Fruit fly (Drosophila melanogaster): ENCODE measurements around the gene sip2.

The sip2 gene

dm6 chr2L:7004304-7004703, 40.4 kb upstream of the sip2 start (continued):
- TF ChIP-seq Hey (tag; optimal IDR thresholded peaks at IDR 0.05), result no peak

DNA sequence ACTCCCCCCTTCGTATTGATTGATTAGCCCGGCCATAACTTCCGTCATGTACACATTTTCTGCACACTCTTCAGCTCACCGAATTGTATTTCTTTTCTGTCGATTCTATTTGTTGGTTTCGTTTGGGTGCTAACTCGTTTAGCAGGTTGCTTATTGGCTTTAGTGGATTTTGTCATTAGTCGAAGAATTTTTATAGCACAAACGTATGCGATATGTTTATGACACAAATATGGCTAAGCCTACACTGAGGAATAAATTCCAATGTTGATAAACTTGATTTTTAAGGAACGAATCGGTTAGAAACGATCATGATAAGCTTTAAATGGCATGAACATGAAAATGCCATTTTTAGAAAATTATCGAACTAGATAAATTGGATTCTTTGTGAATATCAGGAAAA, 34.9 kb upstream of the sip2 start:
- 0 out of 4 replicates have a peak, but pooled peaks have one; percentile 50 for TF ChIP-seq chinmo (GFP tag; IDR thresholded peaks at IDR 0.05; ENCODE audit: partially characterized antibody)
- peak; percentile 15 for TF ChIP-seq abd-A (tag; optimal IDR thresholded peaks at IDR 0.05)
- peak; percentile 94 for TF ChIP-seq sd (tag; optimal IDR thresholded peaks at IDR 0.05)
- no peak for TF ChIP-seq CG12391 (tag; optimal IDR thresholded peaks at IDR 0.05)

- 0 out of 2 replicates have a peak, but pooled peaks have one; percentile 8 for TF ChIP-seq lmd (GFP tag; IDR thresholded peaks at IDR 0.05)
- no peak for TF ChIP-seq ro (GFP tag; IDR thresholded peaks at IDR 0.05)
- no peak for TF ChIP-seq Mrtf (GFP tag; IDR thresholded peaks at IDR 0.05)
- no peak for TF ChIP-seq Trl (optimal IDR thresholded peaks at IDR 0.05)
- no peak for TF ChIP-seq Trl (GFP tag; optimal IDR thresholded peaks at IDR 0.05)
- peak; percentile 78 for TF ChIP-seq Drgx (GFP tag; IDR thresholded peaks at IDR 0.05)
- TF ChIP-seq row (GFP tag; IDR thresholded peaks at IDR 0.05), result peak; percentile 25; the same call in 1 of the 3 replicates
- TF ChIP-seq dm (GFP tag; optimal IDR thresholded peaks at IDR 0.05), result no peak
- TF ChIP-seq CG10274 (GFP tag; optimal IDR thresholded peaks at IDR 0.05), result no peak
- no peak for TF ChIP-seq emc (GFP tag; optimal IDR thresholded peaks at IDR 0.05)
- no peak for TF ChIP-seq Gsc (GFP tag; IDR thresholded peaks at IDR 0.05)
- TF ChIP-seq nom (GFP tag; optimal IDR thresholded peaks at IDR 0.05), result peak; percentile 63
- peak; percentile 8 for TF ChIP-seq zf30C (GFP tag; optimal IDR thresholded peaks at IDR 0.05)
- no peak for TF ChIP-seq fd3F (GFP tag; optimal IDR thresholded peaks at IDR 0.05)
- TF ChIP-seq Ptx1 (GFP tag; IDR thresholded peaks at IDR 0.05), result peak; percentile 34; the same call in 1 of the 2 replicates
- TF ChIP-seq CG17829 (tag; optimal IDR thresholded peaks at IDR 0.05), result no peak
- TF ChIP-seq zfh1 (GFP tag; IDR thresholded peaks at IDR 0.05), result 0 out of 3 replicates have a peak, but pooled peaks have one; percentile 33
- TF ChIP-seq B-H2 (GFP tag; optimal IDR thresholded peaks at IDR 0.05), result no peak
- no peak for TF ChIP-seq NK7.1 (GFP tag; optimal IDR thresholded peaks at IDR 0.05)
- no peak for TF ChIP-seq NfI (GFP tag; optimal IDR thresholded peaks at IDR 0.05)
- TF ChIP-seq lov (optimal IDR thresholded peaks at IDR 0.05), result no peak
- 0 out of 3 replicates have a peak, but pooled peaks have one; percentile 20 for TF ChIP-seq lov (GFP tag; IDR thresholded peaks at IDR 0.05)
- TF ChIP-seq toy (GFP tag; IDR thresholded peaks at IDR 0.05), result no peak
- TF ChIP-seq CG2678 (tag; optimal IDR thresholded peaks at IDR 0.05), result no peak
- 0 out of 2 replicates have a peak, but pooled peaks have one; percentile 31 for TF ChIP-seq chm (GFP tag; IDR thresholded peaks at IDR 0.05)
- TF ChIP-seq CG17612 (GFP tag; IDR thresholded peaks at IDR 0.05), result no peak
- no peak for TF ChIP-seq dysf (GFP tag; IDR thresholded peaks at IDR 0.05)
- TF ChIP-seq wdn (GFP tag; IDR thresholded peaks at IDR 0.05), result no peak
- no peak for TF ChIP-seq al (GFP tag; IDR thresholded peaks at IDR 0.05)
- peak; percentile 4 for TF ChIP-seq unpg (GFP tag; optimal IDR thresholded peaks at IDR 0.05)
- no peak for TF ChIP-seq bigmax (GFP tag; optimal IDR thresholded peaks at IDR 0.05)
- TF ChIP-seq CG13894 (tag; optimal IDR thresholded peaks at IDR 0.05), result no peak
- no peak for TF ChIP-seq HmgZ (tag; optimal IDR thresholded peaks at IDR 0.05)
- TF ChIP-seq Lpt (GFP tag; optimal IDR thresholded peaks at IDR 0.05), result no peak
- TF ChIP-seq scrt (GFP tag; optimal IDR thresholded peaks at IDR 0.05), result no peak
- no peak for TF ChIP-seq CG8089 (GFP tag; optimal IDR thresholded peaks at IDR 0.05)
- 0 out of 2 replicates have a peak, but pooled peaks have one; percentile 6 for TF ChIP-seq H2.0 (GFP tag; IDR thresholded peaks at IDR 0.05)
- peak; percentile 19 for TF ChIP-seq dmrt99B (tag; optimal IDR thresholded peaks at IDR 0.05)
- TF ChIP-seq CG17328 (GFP tag; IDR thresholded peaks at IDR 0.05), result peak; percentile 6; the same call in 1 of the 2 replicates
- TF ChIP-seq hbn (GFP tag; IDR thresholded peaks at IDR 0.05; ENCODE audit: partially characterized antibody), result no peak
- TF ChIP-seq CG3163 (GFP tag; optimal IDR thresholded peaks at IDR 0.05), result no peak
- no peak for TF ChIP-seq tgo (GFP tag; IDR thresholded peaks at IDR 0.05)
- TF ChIP-seq fd96Cb (tag; optimal IDR thresholded peaks at IDR 0.05), result no peak
- no peak for TF ChIP-seq HHEX (GFP tag; optimal IDR thresholded peaks at IDR 0.05)
Observed at dm6 chr2L:6991085-6991484, 27.2 kb upstream of the sip2 start.

Measured in whole organism, embryonic.